Worm (Caenorhabditis elegans): ENCODE data around the gene larp-1.

Gene larp-1

DNA sequence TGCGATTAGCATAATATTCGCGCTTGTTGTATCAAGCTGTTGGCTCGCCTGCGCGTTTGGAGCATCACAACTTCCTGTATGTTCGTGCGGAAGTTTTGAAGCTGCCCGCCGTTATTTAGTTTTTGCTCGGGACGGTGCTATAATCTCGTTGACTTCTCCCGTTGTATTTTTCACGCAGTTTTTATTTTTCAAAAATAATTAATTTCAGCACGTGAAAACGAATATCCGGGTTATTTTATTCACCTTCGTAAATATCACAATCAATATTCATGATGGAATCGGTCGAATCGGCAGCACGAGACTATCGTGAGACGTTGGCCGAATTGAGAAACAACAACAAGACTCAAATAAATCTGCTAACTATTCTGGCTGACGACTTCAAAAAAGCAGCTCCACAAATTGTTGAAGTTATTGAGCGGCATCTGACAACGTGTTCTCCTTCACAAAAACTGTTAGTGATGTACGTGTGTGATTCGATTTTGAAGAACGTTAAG lies 7.7 kb upstream of the larp-1 start (continued):
- TF ChIP-seq zfp-3 (GFP tag; conservative IDR thresholded peaks at IDR 0.05) (peak; percentile 82), unc-62 (GFP tag; optimal IDR thresholded peaks at IDR 0.05 in 1 of 2) (no peak), unc-62 (tag; optimal IDR thresholded peaks at IDR 0.05) (no peak), mep-1 (tag; optimal IDR thresholded peaks at IDR 0.05) (peak; percentile 53), lsy-2 (tag; optimal IDR thresholded peaks at IDR 0.05) (peak in 1 of 2 experiments; percentile 55), ztf-7 (tag; optimal IDR thresholded peaks at IDR 0.05) (no peak), lin-1 (GFP tag; IDR thresholded peaks at IDR 0.05) (0 out of 2 replicates have a peak, but pooled peaks have one; percentile 18), set-16 (GFP tag; IDR thresholded peaks at IDR 0.05) (no peak), tra-1 (GFP tag; IDR thresholded peaks at IDR 0.05) (0 out of 2 replicates have a peak, but pooled peaks have one; percentile 13), gei-8 (GFP tag; optimal IDR thresholded peaks at IDR 0.05) (no peak), F10B5.3 (tag; optimal IDR thresholded peaks at IDR 0.05) (no peak), nhr-28 (tag; optimal IDR thresholded peaks at IDR 0.05) (no peak), mxl-2 (GFP tag; conservative IDR thresholded peaks at IDR 0.05) (no peak), lir-3 (tag; optimal IDR thresholded peaks at IDR 0.05) (no peak), hif-1 (tag; optimal IDR thresholded peaks at IDR 0.05) (peak in 1 of 2 experiments; percentile 43), madf-9 (GFP tag; conservative IDR thresholded peaks at IDR 0.05) (peak; percentile 65), lim-7 (GFP tag; IDR thresholded peaks at IDR 0.05) (no peak), nhr-111 (GFP tag; optimal IDR thresholded peaks at IDR 0.05) (no peak), sdz-12 (GFP tag; optimal IDR thresholded peaks at IDR 0.05) (peak; percentile 41), fos-1 (tag; optimal IDR thresholded peaks at IDR 0.05) (no peak), ZK546.5 (tag; optimal IDR thresholded peaks at IDR 0.05) (no peak), zip-11 (GFP tag; IDR thresholded peaks at IDR 0.05) (no peak), lin-38 (GFP tag; IDR thresholded peaks at IDR 0.05) (peak; percentile 55; the same call in 1 of the 2 replicates), pha-4 (GFP tag; IDR thresholded peaks at IDR 0.05) (peak; percentile 72), pha-4 (tag; optimal IDR thresholded peaks at IDR 0.05) (no peak), T20F7.1 (GFP tag; optimal IDR thresholded peaks at IDR 0.05) (peak; percentile 62), T26A8.4 (GFP tag; IDR thresholded peaks at IDR 0.05) (peak; percentile 60), vab-7 (GFP tag; IDR thresholded peaks at IDR 0.05) (no peak; the same call in 1 of the 2 replicates), dpl-1 (GFP tag; optimal IDR thresholded peaks at IDR 0.05) (peak; percentile 20), rbr-2 (tag; optimal IDR thresholded peaks at IDR 0.05) (peak; percentile 46), F26F4.8 (GFP tag; conservative IDR thresholded peaks at IDR 0.05) (no peak), nhr-102 (tag; optimal IDR thresholded peaks at IDR 0.05) (peak; percentile 53), php-3 (GFP tag; IDR thresholded peaks at IDR 0.05) (0 out of 2 replicates have a peak, but pooled peaks have one; percentile 11), dmd-6 (GFP tag; IDR thresholded peaks at IDR 0.05) (peak; percentile 49), attf-4 (tag; optimal IDR thresholded peaks at IDR 0.05) (no peak), hlh-11 (tag; optimal IDR thresholded peaks at IDR 0.05) (peak; percentile 15), Y48G9A.11 (GFP tag; IDR thresholded peaks at IDR 0.05) (peak; percentile 17; the same call in 1 of the 2 replicates)

- TF ChIP-seq daf-12 (tag; optimal IDR thresholded peaks at IDR 0.05) (no peak), nhr-41 (GFP tag; IDR thresholded peaks at IDR 0.05) (no peak), T26A8.4 (GFP tag; IDR thresholded peaks at IDR 0.05) (no peak), nhr-10 (tag; optimal IDR thresholded peaks at IDR 0.05) (no peak), lim-7 (GFP tag; IDR thresholded peaks at IDR 0.05) (no peak), lin-13 (GFP tag; optimal IDR thresholded peaks at IDR 0.05) (peak; percentile 68), duxl-1 (tag; optimal IDR thresholded peaks at IDR 0.05; ENCODE audit: poor library complexity) (no peak), mxl-3 (GFP tag; optimal IDR thresholded peaks at IDR 0.05) (peak; percentile 81), ceh-82 (tag; optimal IDR thresholded peaks at IDR 0.05) (no peak), ceh-20 (GFP tag; IDR thresholded peaks at IDR 0.05) (no peak), ctbp-1 (GFP tag; IDR thresholded peaks at IDR 0.05) (no peak), nhr-111 (GFP tag; optimal IDR thresholded peaks at IDR 0.05) (no peak), attf-4 (tag; optimal IDR thresholded peaks at IDR 0.05) (no peak), pqm-1 (tag; optimal IDR thresholded peaks at IDR 0.05) (no peak), lir-3 (tag; optimal IDR thresholded peaks at IDR 0.05) (no peak), nhr-25 (tag; optimal IDR thresholded peaks at IDR 0.05; ENCODE audit: borderline replicate concordance, insufficient read depth) (no peak), mdl-1 (tag; optimal IDR thresholded peaks at IDR 0.05) (peak; percentile 45 to 80), nhr-102 (tag; optimal IDR thresholded peaks at IDR 0.05) (no peak), Y75B8A.6 (GFP tag; IDR thresholded peaks at IDR 0.05) (no peak), aly-2 (tag; optimal IDR thresholded peaks at IDR 0.05) (no peak)
Observed at ce11 chrIII:5024393-5024964, 7.0 kb upstream of the larp-1 start, which contains the start of gene pcf-11. Gene pcf-11 (plus strand): TSS chrIII:5024914.
